Worm (Caenorhabditis elegans): Measurements from ENCODE around the gene taf-10.

- no peak for TF ChIP-seq ets-7 (tag; optimal IDR thresholded peaks at IDR 0.05)
- TF ChIP-seq sea-1 (GFP tag; conservative IDR thresholded peaks at IDR 0.05): no peak
- TF ChIP-seq ama-1 (optimal IDR thresholded peaks at IDR 0.05): no peak
- no peak for TF ChIP-seq ceh-36 (tag; optimal IDR thresholded peaks at IDR 0.05)
- no peak for TF ChIP-seq F13C5.2 (tag; optimal IDR thresholded peaks at IDR 0.05)
- TF ChIP-seq hmbx-1 (tag; optimal IDR thresholded peaks at IDR 0.05): no peak
- no peak for TF ChIP-seq B0310.2 (tag; optimal IDR thresholded peaks at IDR 0.05)
- no peak for TF ChIP-seq hmg-4 (GFP tag; optimal IDR thresholded peaks at IDR 0.05)
- TF ChIP-seq flt-1 (GFP tag; IDR thresholded peaks at IDR 0.05): no peak
- TF ChIP-seq tbx-37 (GFP tag; conservative IDR thresholded peaks at IDR 0.05): no peak
- TF ChIP-seq tbx-11 (GFP tag; IDR thresholded peaks at IDR 0.05): no peak
Observed at ce11 chrV:4637153-4637552, 49.8 kb upstream of the taf-10 start.
